Fruit fly (Drosophila melanogaster) whole organism, embryonic: ENCODE measurements around the gene GC2.

Experiments
- Aef1 ChIP-seq: fragments of 200-800 bp; sonication (Bioruptor generic); IDR thresholded peaks from 3 replicates; pipeline ENCODE4 v1.3.6; 2022; ENCODE audit warnings: missing biosample characterization, missing genetic modification characterization
- B-H2 ChIP-seq: fragments of 200-800 bp; sonication (Bioruptor generic); optimal IDR thresholded peaks from 2 replicates; lab custom pipeline; 2018; ENCODE audit warnings: missing biosample characterization, mild to moderate bottlenecking, missing genetic modification characterization
- Bgb ChIP-seq: fragments of 200-800 bp; sonication (Bioruptor generic); IDR thresholded peaks from 2 replicates; pipeline ENCODE4 v1.3.6; 2022; ENCODE audit warnings: missing biosample characterization, missing genetic modification characterization; ENCODE audit not compliant: partially characterized antibody
- CG10654 ChIP-seq: fragments of 200-800 bp; sonication (Bioruptor generic); optimal IDR thresholded peaks from 2 replicates; lab custom pipeline; 2016; ENCODE audit warnings: missing biosample characterization, missing genetic modification characterization
- CG12071 ChIP-seq: fragments of 200-800 bp; sonication (Bioruptor generic); optimal IDR thresholded peaks from 3 replicates; lab custom pipeline; 2018; ENCODE audit warnings: missing biosample characterization, mild to moderate bottlenecking, missing genetic modification characterization
- CG12769 ChIP-seq: fragments of 200-800 bp; sonication (Bioruptor generic); optimal IDR thresholded peaks from 2 replicates; lab custom pipeline; 2019; ENCODE audit warnings: missing biosample characterization, mild to moderate bottlenecking, missing genetic modification characterization, moderate library complexity
- CG13123 ChIP-seq: fragments of 200-800 bp; sonication (Bioruptor generic); optimal IDR thresholded peaks from 2 replicates; lab custom pipeline; 2016; ENCODE audit warnings: missing biosample characterization, missing genetic modification characterization
- CG1529 ChIP-seq: fragments of 200-800 bp; sonication (Bioruptor generic); optimal IDR thresholded peaks from 3 replicates; lab custom pipeline; 2018; ENCODE audit warnings: missing biosample characterization, missing genetic modification characterization
- CG1602 ChIP-seq: fragments of 200-800 bp; sonication (Bioruptor generic); optimal IDR thresholded peaks from 3 replicates; lab custom pipeline; 2016; ENCODE audit warnings: missing biosample characterization, missing genetic modification characterization
- CG1603 ChIP-seq: fragments of 200-800 bp; sonication (Bioruptor generic); optimal IDR thresholded peaks from 2 replicates; lab custom pipeline; 2019; ENCODE audit warnings: missing biosample characterization, mild to moderate bottlenecking, missing genetic modification characterization, moderate library complexity
- CG1647 ChIP-seq: fragments of 200-800 bp; sonication (Bioruptor generic); optimal IDR thresholded peaks from 3 replicates; lab custom pipeline; 2016; ENCODE audit warnings: missing biosample characterization, missing genetic modification characterization
- CG17328 ChIP-seq: fragments of 200-800 bp; sonication (Bioruptor generic); IDR thresholded peaks from 2 replicates; pipeline ENCODE4 v1.3.6; 2022; ENCODE audit warnings: missing biosample characterization, missing genetic modification characterization
- CG17912 ChIP-seq: fragments of 200-800 bp; sonication (Bioruptor generic); optimal IDR thresholded peaks from 2 replicates; lab custom pipeline; 2018; ENCODE audit warnings: missing biosample characterization, mild to moderate bottlenecking, missing genetic modification characterization
- CG1832 ChIP-seq: fragments of 200-800 bp; sonication (Bioruptor generic); optimal IDR thresholded peaks from 2 replicates; lab custom pipeline; 2017; ENCODE audit warnings: missing biosample characterization, mild to moderate bottlenecking, missing genetic modification characterization, inconsistent platforms
- CG2712 ChIP-seq: fragments of 200-800 bp; optimal IDR thresholded peaks from 3 replicates; lab custom pipeline; 2019; ENCODE audit warnings: missing biosample characterization, mild to moderate bottlenecking, missing genetic modification characterization, moderate library complexity
- CG2875 ChIP-seq: fragments of 200-800 bp; sonication (Bioruptor generic); optimal IDR thresholded peaks from 2 replicates; lab custom pipeline; 2017; ENCODE audit warnings: missing biosample characterization, mild to moderate bottlenecking, missing genetic modification characterization, missing genetic modification reagents
- CG31224 ChIP-seq: fragments of 200-800 bp; sonication (Bioruptor generic); IDR thresholded peaks from 2 replicates; pipeline ENCODE4 v1.3.6; 2022; ENCODE audit warnings: missing biosample characterization, missing genetic modification characterization
- CG34376 ChIP-seq: fragments of 200-800 bp; sonication (Bioruptor generic); optimal IDR thresholded peaks from 2 replicates; lab custom pipeline; 2018; ENCODE audit warnings: missing biosample characterization, mild to moderate bottlenecking, missing genetic modification characterization
- CG3847 ChIP-seq: fragments of 200-800 bp; sonication (Bioruptor generic); IDR thresholded peaks from 2 replicates; pipeline ENCODE4 v1.3.6; 2022; ENCODE audit warnings: missing biosample characterization, missing genetic modification characterization
- CG42726 ChIP-seq: fragments of 200-800 bp; sonication (Bioruptor generic); IDR thresholded peaks from 2 replicates; pipeline ENCODE4 v1.3.6; 2022; ENCODE audit warnings: missing biosample characterization, missing genetic modification characterization; ENCODE audit not compliant: partially characterized antibody
- CG6175 ChIP-seq: fragments of 200-800 bp; sonication (Bioruptor generic); IDR thresholded peaks from 3 replicates; pipeline ENCODE4 v1.3.6; 2022; ENCODE audit warnings: missing biosample characterization, missing genetic modification characterization
- CG9932 ChIP-seq: fragments of 200-800 bp; sonication (Bioruptor generic); IDR thresholded peaks from 2 replicates; pipeline ENCODE4 v1.3.6; 2022; ENCODE audit warnings: missing biosample characterization, missing genetic modification characterization
- Chrac-16 ChIP-seq: fragments of 200-800 bp; sonication (Bioruptor generic); optimal IDR thresholded peaks from 3 replicates; lab custom pipeline; 2016; ENCODE audit warnings: missing biosample characterization, missing genetic modification characterization
- D19B ChIP-seq: fragments of 200-800 bp; sonication (Bioruptor generic); optimal IDR thresholded peaks from 2 replicates; lab custom pipeline; 2017; ENCODE audit warnings: missing biosample characterization, mild to moderate bottlenecking, missing genetic modification characterization
- Doc2 ChIP-seq: fragments of 200-800 bp; sonication (Bioruptor generic); IDR thresholded peaks from 2 replicates; pipeline ENCODE4 v1.3.6; 2022; ENCODE audit warnings: missing biosample characterization, missing genetic modification characterization
- H2.0 ChIP-seq: fragments of 200-800 bp; sonication (Bioruptor generic); IDR thresholded peaks from 2 replicates; pipeline ENCODE4 v1.3.6; 2022; ENCODE audit warnings: missing biosample characterization, missing genetic modification characterization
- Hmx ChIP-seq: fragments of 200-800 bp; sonication (Bioruptor generic); optimal IDR thresholded peaks from 2 replicates; lab custom pipeline; 2016; ENCODE audit warnings: missing biosample characterization, missing genetic modification characterization
- Lhr ChIP-seq: fragments of 200-800 bp; sonication (Bioruptor generic); optimal IDR thresholded peaks from 3 replicates; lab custom pipeline; 2017; ENCODE audit warnings: mild to moderate bottlenecking, missing biosample characterization, missing genetic modification reagents, missing genetic modification characterization
- Lim3 ChIP-seq: fragments of 200-800 bp; sonication (Bioruptor generic); IDR thresholded peaks from 2 replicates; pipeline ENCODE4 v1.3.6; 2022; ENCODE audit warnings: missing biosample characterization, missing genetic modification characterization
- NC2α ChIP-seq: fragments of 200-800 bp; sonication (Bioruptor generic); optimal IDR thresholded peaks from 2 replicates; lab custom pipeline; 2016; ENCODE audit warnings: missing biosample characterization, missing genetic modification characterization
- Trl ChIP-seq, 3 experiments: fragments of >200 bp in 2 of 3; fragments of 200-800 bp in 1 of 3; sonication (Bioruptor generic) in 1 of 3; optimal IDR thresholded peaks; 2 replicates in 1 of 3; 3 replicates in 2 of 3; lab custom pipeline; 2016 to 2017; ENCODE audit warnings: missing biosample characterization in 1 of 3, missing genetic modification characterization in 1 of 3
- Usf ChIP-seq: fragments of 200-800 bp; sonication (Bioruptor generic); optimal IDR thresholded peaks from 2 replicates; lab custom pipeline; 2017; ENCODE audit warnings: missing genotype, missing biosample characterization, missing genetic modification characterization
- ac ChIP-seq: fragments of 200-800 bp; sonication (Bioruptor generic); optimal IDR thresholded peaks from 3 replicates; lab custom pipeline; 2017; ENCODE audit warnings: missing biosample characterization, mild to moderate bottlenecking, missing genetic modification characterization
- ase ChIP-seq: fragments of 200-800 bp; sonication (Bioruptor generic); IDR thresholded peaks from 3 replicates; pipeline ENCODE4 v1.3.6; 2022; ENCODE audit warnings: missing biosample characterization, missing genetic modification characterization
- ash1 ChIP-seq: fragments of 200-800 bp; sonication (Bioruptor generic); optimal IDR thresholded peaks from 2 replicates; lab custom pipeline; 2018; ENCODE audit warnings: missing biosample characterization, mild to moderate bottlenecking, missing genetic modification characterization
- az2 ChIP-seq: fragments of 200-800 bp; sonication (Bioruptor generic); optimal IDR thresholded peaks from 3 replicates; lab custom pipeline; 2016; ENCODE audit warnings: missing biosample characterization, missing genetic modification characterization
- cato ChIP-seq: fragments of 200-800 bp; sonication (Bioruptor generic); optimal IDR thresholded peaks from 2 replicates; lab custom pipeline; 2016; ENCODE audit warnings: missing biosample characterization, missing genetic modification characterization, borderline replicate concordance
- cg ChIP-seq: fragments of 200-800 bp; sonication (Bioruptor generic); optimal IDR thresholded peaks from 3 replicates; lab custom pipeline; 2019; ENCODE audit warnings: missing biosample characterization, mild to moderate bottlenecking, missing genetic modification characterization, moderate library complexity
- ci ChIP-seq: fragments of 200-800 bp; sonication (Bioruptor generic); IDR thresholded peaks from 3 replicates; pipeline ENCODE4 v1.3.6; 2022; ENCODE audit warnings: missing biosample characterization, missing genetic modification characterization
- crc ChIP-seq: fragments of 200-800 bp; sonication (Bioruptor generic); optimal IDR thresholded peaks from 2 replicates; lab custom pipeline; 2016; ENCODE audit warnings: missing biosample characterization, missing genetic modification characterization
- fru ChIP-seq: fragments of >200 bp; optimal IDR thresholded peaks from 2 replicates; lab custom pipeline; 2017
- klu ChIP-seq: fragments of 200-800 bp; sonication (Bioruptor generic); IDR thresholded peaks from 2 replicates; pipeline ENCODE4 v1.3.6; 2022; ENCODE audit warnings: missing biosample characterization, missing genetic modification characterization
- nerfin-2 ChIP-seq: fragments of 200-800 bp; sonication (Bioruptor generic); IDR thresholded peaks from 2 replicates; pipeline ENCODE4 v1.3.6; 2022; ENCODE audit warnings: missing biosample characterization, missing genetic modification characterization; ENCODE audit not compliant: partially characterized antibody
- peb ChIP-seq: fragments of 200-800 bp; sonication (Bioruptor generic); IDR thresholded peaks from 2 replicates; pipeline ENCODE4 v1.3.6; 2022; ENCODE audit warnings: missing biosample characterization, missing genetic modification characterization
- pho ChIP-seq: fragments of 200-800 bp; sonication (Bioruptor generic); optimal IDR thresholded peaks from 2 replicates; lab custom pipeline; 2016; ENCODE audit warnings: missing biosample characterization, missing genetic modification characterization
- phol ChIP-seq: fragments of 200-800 bp; sonication (Bioruptor generic); optimal IDR thresholded peaks from 3 replicates; lab custom pipeline; 2018; ENCODE audit warnings: missing biosample characterization, mild to moderate bottlenecking, missing genetic modification characterization, moderate library complexity
- pita ChIP-seq: fragments of 200-800 bp; sonication (Bioruptor generic); optimal IDR thresholded peaks from 2 replicates; lab custom pipeline; 2017; ENCODE audit warnings: missing biosample characterization, mild to moderate bottlenecking, missing genetic modification characterization
- run ChIP-seq: fragments of 200-800 bp; sonication (Bioruptor generic); optimal IDR thresholded peaks from 3 replicates; lab custom pipeline; 2018; ENCODE audit warnings: missing biosample characterization, mild to moderate bottlenecking, missing genetic modification characterization
- sob ChIP-seq: fragments of 200-800 bp; sonication (Bioruptor generic); IDR thresholded peaks from 2 replicates; pipeline ENCODE4 v1.3.6; 2022; ENCODE audit warnings: missing biosample characterization, missing genetic modification characterization
- tin ChIP-seq: fragments of 200-800 bp; sonication (Bioruptor generic); optimal IDR thresholded peaks from 3 replicates; lab custom pipeline; 2016; ENCODE audit warnings: missing biosample characterization, missing genetic modification characterization
- zfh2 ChIP-seq: fragments of 200-800 bp; sonication (Bioruptor generic); optimal IDR thresholded peaks from 2 replicates; lab custom pipeline; 2016; ENCODE audit warnings: missing biosample characterization, missing genetic modification characterization

GC2 gene

DNA sequence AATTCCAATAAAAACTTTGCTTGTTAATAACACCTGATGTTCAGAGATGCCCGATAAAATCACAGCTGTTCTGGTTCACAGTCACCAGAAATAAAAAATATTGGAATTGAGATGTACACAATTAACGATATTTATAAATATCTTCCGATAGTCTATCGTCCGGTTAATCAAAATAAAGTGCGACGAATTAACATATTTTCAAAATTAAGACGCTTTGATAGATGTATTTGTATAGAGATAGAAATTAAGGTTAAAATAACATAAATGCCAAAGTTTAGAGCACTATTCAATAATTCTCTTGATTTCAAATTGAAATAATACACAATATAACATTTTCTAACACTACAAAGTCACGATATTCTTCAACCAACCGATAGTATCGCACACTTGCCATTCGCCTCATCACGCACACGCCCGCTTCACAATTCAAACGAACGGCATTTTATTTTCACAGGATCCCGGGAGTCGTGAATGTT, 8.7 kb upstream of the GC2 start, which contains the start of the genes CG3281 and aurA (continued):
- TF ChIP-seq CG3847 (peak; percentile 88), sob (peak; percentile 82; the same call in 1 of the 2 replicates), nerfin-2 (GFP tag; lab: Robert Waterston, UW) (peak; percentile 91; the same call in 1 of the 2 replicates), Lhr (GFP tag; lab: Kevin White, UChicago) (peak; percentile 77), CG1603 (peak; percentile 48), ac (GFP tag; lab: Kevin White, UChicago) (no peak), D19B (GFP tag; lab: Kevin White, UChicago) (peak; percentile 26), fru (lab: Kevin White, UChicago) (no peak), CG1602 (GFP tag; lab: Kevin White, UChicago) (peak; percentile 78), CG2712 (peak; percentile 85), Hmx (peak; percentile 68), az2 (peak; percentile 50), peb (no peak), NC2α (GFP tag; lab: Kevin White, UChicago) (peak; percentile 14), CG1529 (GFP tag; lab: Kevin White, UChicago) (no peak), tin (GFP tag; lab: Kevin White, UChicago) (peak; percentile 81), H2.0 (GFP tag; lab: Robert Waterston, UW) (0 out of 2 replicates have a peak, but pooled peaks have one; percentile 24), zfh2 (peak; percentile 85), CG1647 (GFP tag; lab: Kevin White, UChicago) (peak; percentile 68), Usf (GFP tag; lab: Kevin White, UChicago) (peak; percentile 31), CG9932 (GFP tag; lab: Robert Waterston, UW) (peak; percentile 87), Lim3 (GFP tag; lab: Robert Waterston, UW) (no peak), B-H2 (GFP tag; lab: Kevin White, UChicago) (peak; percentile 58), pita (GFP tag; lab: Kevin White, UChicago) (no peak), CG17912 (no peak), ash1 (GFP tag; lab: Kevin White, UChicago) (no peak), Aef1 (GFP tag; lab: Robert Waterston, UW) (peak; percentile 57), run (tag; lab: Kevin White, UChicago) (no peak), ase (GFP tag; lab: Robert Waterston, UW) (peak; percentile 32; the same call in 1 of the 3 replicates), CG34376 (GFP tag; lab: Kevin White, UChicago) (peak; percentile 72), CG31224 (GFP tag; lab: Robert Waterston, UW) (peak; percentile 18; the same call in 1 of the 2 replicates), CG17328 (GFP tag; lab: Robert Waterston, UW) (0 out of 2 replicates have a peak, but pooled peaks have one; percentile 5), Trl (optimal IDR thresholded peaks at IDR 0.05; lab: Kevin White, UChicago) (peak in 1 of 2 experiments; percentile 8), Trl (GFP tag; optimal IDR thresholded peaks at IDR 0.05; lab: Kevin White, UChicago) (peak; percentile 74), crc (peak; percentile 68), klu (GFP tag; lab: Robert Waterston, UW) (peak; percentile 73), phol (tag; lab: Kevin White, UChicago) (peak; percentile 87), cg (GFP tag; lab: Kevin White, UChicago) (no peak), CG10654 (GFP tag; lab: Kevin White, UChicago) (peak; percentile 61), pho (peak; percentile 89), CG2875 (GFP tag; lab: Kevin White, UChicago) (no peak), CG42726 (GFP tag; lab: Robert Waterston, UW) (peak; percentile 84), CG12071 (GFP tag; lab: Kevin White, UChicago) (no peak), Bgb (peak; percentile 93), CG12769 (tag; lab: Kevin White, UChicago) (no peak), CG6175 (GFP tag; lab: Robert Waterston, UW) (no peak), Doc2 (GFP tag; lab: Robert Waterston, UW) (no peak), CG13123 (GFP tag; lab: Kevin White, UChicago) (peak; percentile 60), ci (peak; percentile 34; the same call in 1 of the 3 replicates), CG1832 (GFP tag; lab: Kevin White, UChicago) (no peak), Chrac-16 (GFP tag; lab: Kevin White, UChicago) (peak; percentile 83), cato (GFP tag; lab: Kevin White, UChicago) (peak; percentile 40)
